Fruit fly (Drosophila melanogaster) S2 (cell line): ENCODE results near the gene CG14324.

Experiments used
- CG8478 ChIP-seq: fragments of >200 bp; optimal IDR thresholded peaks from 2 replicates; lab custom pipeline; 2018
- CTCF ChIP-seq, 2 experiments: fragments of >200 bp; optimal IDR thresholded peaks; 2 replicates each; lab custom pipeline; 2018

DNA sequence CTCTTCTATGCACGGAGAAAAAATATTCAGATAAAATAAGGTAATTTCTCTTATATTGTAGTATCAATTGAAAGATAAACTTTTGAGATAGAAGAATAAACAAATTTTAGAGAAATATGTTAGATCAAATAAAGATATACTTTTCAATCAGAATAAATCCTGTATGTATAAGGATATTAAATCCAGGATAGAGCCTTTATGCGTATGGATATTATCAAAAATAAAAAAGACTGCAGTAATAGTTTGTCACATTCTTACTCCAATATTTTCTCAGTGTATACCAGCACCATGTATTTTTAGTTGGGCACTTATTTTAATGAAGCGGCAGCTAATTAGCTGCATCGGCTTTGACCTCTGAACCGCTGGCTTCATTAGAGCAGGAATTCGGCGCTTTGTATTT, 26.8 kb downstream of the CG14324 start:
- TF ChIP-seq CG8478 (lab: Kevin White, UChicago), result no peak
- no peak for TF ChIP-seq CTCF (optimal IDR thresholded peaks at IDR 0.05; lab: Kevin White, UChicago)
